Fruit fly (Drosophila melanogaster): ENCODE results near the gene CG8925.

CG8925 gene

DNA sequence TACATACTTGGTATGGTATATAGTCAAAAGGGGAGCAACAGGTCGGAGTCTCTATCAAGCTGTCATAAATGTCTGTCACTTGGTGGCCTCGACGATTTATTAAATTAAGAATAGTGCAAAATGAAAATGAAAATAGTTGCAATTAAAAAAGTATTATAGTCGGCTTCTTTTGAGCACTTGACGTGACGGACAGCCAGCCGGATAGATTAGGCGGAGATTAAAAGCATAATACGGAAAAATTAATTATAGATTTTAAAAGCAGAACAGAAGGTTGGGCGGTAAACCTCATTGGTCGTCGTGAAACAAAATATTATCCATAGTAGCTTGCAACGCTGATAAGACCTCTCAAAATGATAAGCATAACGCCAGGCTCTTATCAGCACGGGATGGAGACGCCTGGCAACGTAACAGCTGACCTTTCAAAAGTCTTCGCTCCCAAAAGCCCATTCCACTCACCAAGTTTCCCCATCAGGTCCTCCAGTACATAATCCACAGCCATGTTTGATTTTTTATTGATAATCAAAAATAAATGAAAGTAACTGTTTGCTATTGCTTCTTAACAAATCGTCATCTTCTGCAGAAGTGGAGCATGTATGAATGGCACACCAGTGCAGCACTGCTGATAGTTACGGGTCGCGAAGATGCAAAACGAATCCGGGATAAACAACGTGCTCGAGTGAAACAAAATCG, 30.7 kb downstream of the CG8925 start:
- TF ChIP-seq svp (GFP tag) (peak; percentile 92), CG31627 (GFP tag; optimal IDR thresholded peaks at IDR 0.05) (no peak), CG6163 (GFP tag; IDR thresholded peaks at IDR 0.05) (0 out of 3 replicates have a peak, but pooled peaks have one; percentile 20), vri (GFP tag; optimal IDR thresholded peaks at IDR 0.05) (peak; percentile 17), esn (GFP tag; optimal IDR thresholded peaks at IDR 0.05) (no peak), Hr4 (GFP tag; optimal IDR thresholded peaks at IDR 0.05) (no peak), Sox14 (GFP tag; optimal IDR thresholded peaks at IDR 0.05) (no peak), Eip78C (GFP tag) (peak; percentile 50), CG11902 (GFP tag; optimal IDR thresholded peaks at IDR 0.05) (no peak)

DNA sequence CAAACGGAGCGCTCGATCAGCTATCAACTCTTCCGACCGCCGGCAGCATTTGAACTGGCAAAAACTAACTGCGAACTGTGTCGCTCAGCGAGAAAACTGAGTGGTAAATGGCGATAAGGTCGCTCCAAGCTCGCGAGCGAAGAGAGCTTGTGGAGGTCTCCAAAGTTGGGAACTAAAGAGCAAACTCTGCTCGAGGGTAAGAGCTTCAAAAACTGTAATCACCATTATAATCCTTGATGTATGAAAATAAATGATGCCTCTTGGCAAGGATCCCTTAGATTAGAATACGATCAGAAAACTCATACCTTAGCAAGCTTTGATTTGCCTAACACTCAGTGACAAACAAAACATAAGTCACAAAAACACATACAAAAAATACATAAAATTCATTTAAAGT, 31.2 kb downstream of the CG8925 start, which contains the start of the genes CG6126 and CG31287:
Gene CG6126, minus strand, starts transcription at position 59 of the 397 bp plus-strand sequence.
Gene CG31287, plus strand, starts transcription at position 347 of the 397 bp plus-strand sequence.
- TF ChIP-seq CG10669 (GFP tag; optimal IDR thresholded peaks at IDR 0.05) (no peak), CG8319 (GFP tag; optimal IDR thresholded peaks at IDR 0.05) (peak; percentile 88), spab (GFP tag; optimal IDR thresholded peaks at IDR 0.05) (no peak), Eip78C (GFP tag) (no peak), eg (GFP tag; IDR thresholded peaks at IDR 0.05) (no peak), CG8119 (GFP tag; IDR thresholded peaks at IDR 0.05) (0 out of 3 replicates have a peak, but pooled peaks have one; percentile 19), Hr39 (GFP tag; optimal IDR thresholded peaks at IDR 0.05) (no peak), CG1621 (tag; optimal IDR thresholded peaks at IDR 0.05) (peak; percentile 7), CG3032 (tag; optimal IDR thresholded peaks at IDR 0.05) (no peak), fd85E (GFP tag; optimal IDR thresholded peaks at IDR 0.05) (no peak), svp (GFP tag) (no peak), acj6 (GFP tag; optimal IDR thresholded peaks at IDR 0.05) (no peak), CG15336 (GFP tag; IDR thresholded peaks at IDR 0.05) (0 out of 2 replicates have a peak, but pooled peaks have one; percentile 16), achi (GFP tag; optimal IDR thresholded peaks at IDR 0.05) (no peak), vri (GFP tag; optimal IDR thresholded peaks at IDR 0.05) (peak; percentile 6), CG7368 (GFP tag; optimal IDR thresholded peaks at IDR 0.05) (no peak), CG31627 (GFP tag; optimal IDR thresholded peaks at IDR 0.05) (no peak), CG6854 (GFP tag; optimal IDR thresholded peaks at IDR 0.05) (peak; percentile 34)

DNA sequence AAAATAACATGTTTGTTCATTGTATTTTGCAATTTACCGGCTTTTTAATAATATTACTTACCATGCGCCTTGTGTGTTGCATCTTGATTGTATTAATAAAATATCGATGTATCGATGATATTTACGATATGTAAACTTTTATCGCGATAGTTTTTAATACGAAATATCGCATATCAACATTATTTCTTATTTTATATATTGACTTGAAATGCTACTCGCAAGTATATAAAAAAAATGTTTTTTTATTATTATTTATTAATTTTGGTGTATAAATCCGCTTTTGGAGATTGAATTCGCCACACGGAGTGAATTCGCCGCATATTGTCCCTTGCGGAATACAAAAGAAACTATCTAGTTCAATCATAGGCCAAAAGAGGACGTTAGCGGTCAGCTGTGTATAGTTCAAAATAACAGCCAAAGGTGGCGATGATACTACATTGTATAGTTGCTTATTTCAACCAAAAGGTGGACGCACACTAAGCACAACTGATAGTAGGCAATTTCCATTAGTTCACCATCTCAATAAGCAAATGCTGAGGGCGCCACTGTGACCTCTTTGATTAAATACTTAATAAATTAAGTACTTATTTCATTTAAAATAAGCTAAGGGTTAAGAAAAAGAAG, 33.5 kb downstream of the CG8925 start, which contains the start of gene mtSSB:
Gene mtSSB, minus strand, starts transcription at position 96 of the 624 bp plus-strand sequence.
- peak; percentile 31 for TF ChIP-seq Ets96B (tag; optimal IDR thresholded peaks at IDR 0.05)
- TF ChIP-seq Sox14 (GFP tag; optimal IDR thresholded peaks at IDR 0.05) = peak; percentile 82
- TF ChIP-seq achi (GFP tag; optimal IDR thresholded peaks at IDR 0.05) = peak; percentile 22
- TF ChIP-seq vri (GFP tag; optimal IDR thresholded peaks at IDR 0.05) = peak; percentile 74
- TF ChIP-seq CG10631 (GFP tag; optimal IDR thresholded peaks at IDR 0.05) = peak; percentile 28
- TF ChIP-seq CG8119 (GFP tag; IDR thresholded peaks at IDR 0.05) = no peak
- peak; percentile 45 for TF ChIP-seq CG11902 (GFP tag; optimal IDR thresholded peaks at IDR 0.05)
- peak; percentile 86 for TF ChIP-seq svp (GFP tag)
- TF ChIP-seq CG6163 (GFP tag; IDR thresholded peaks at IDR 0.05) = peak; percentile 67
- TF ChIP-seq Sox102F (GFP tag; optimal IDR thresholded peaks at IDR 0.05) = peak; percentile 62
- peak; percentile 88 for TF ChIP-seq Hr39 (GFP tag; optimal IDR thresholded peaks at IDR 0.05)
- peak; percentile 24 for TF ChIP-seq CG34406 (GFP tag; optimal IDR thresholded peaks at IDR 0.05)
- TF ChIP-seq Sox15 (GFP tag; optimal IDR thresholded peaks at IDR 0.05) = peak; percentile 34
- peak; percentile 33 for TF ChIP-seq CG11762 (GFP tag; optimal IDR thresholded peaks at IDR 0.05; ENCODE audit: insufficient read depth)
- peak; percentile 73 for TF ChIP-seq CG8319 (GFP tag; optimal IDR thresholded peaks at IDR 0.05)
- TF ChIP-seq esn (GFP tag; optimal IDR thresholded peaks at IDR 0.05) = peak; percentile 87
- TF ChIP-seq eg (GFP tag; IDR thresholded peaks at IDR 0.05) = peak; percentile 69
- TF ChIP-seq dac (GFP tag; optimal IDR thresholded peaks at IDR 0.05) = no peak
- no peak for TF ChIP-seq ss (GFP tag; optimal IDR thresholded peaks at IDR 0.05)
- TF ChIP-seq CG9139 (GFP tag; optimal IDR thresholded peaks at IDR 0.05) = no peak
- peak; percentile 34 for TF ChIP-seq Eip93F (GFP tag; optimal IDR thresholded peaks at IDR 0.05)
- TF ChIP-seq CG3032 (tag; optimal IDR thresholded peaks at IDR 0.05) = peak; percentile 31
- TF ChIP-seq Lpt (GFP tag; optimal IDR thresholded peaks at IDR 0.05) = no peak
- peak; percentile 91 for TF ChIP-seq Eip78C (GFP tag)
- TF ChIP-seq CG11294 (GFP tag; IDR thresholded peaks at IDR 0.05) = 0 out of 2 replicates have a peak, but pooled peaks have one; percentile 22
- peak; percentile 75 for TF ChIP-seq OdsH (GFP tag; optimal IDR thresholded peaks at IDR 0.05)
- peak; percentile 8 for TF ChIP-seq Smox (GFP tag; optimal IDR thresholded peaks at IDR 0.05)
- peak; percentile 82 for TF ChIP-seq Met (GFP tag; optimal IDR thresholded peaks at IDR 0.05)
- TF ChIP-seq fkh (GFP tag; optimal IDR thresholded peaks at IDR 0.05) = peak; percentile 41
- TF ChIP-seq CG31627 (GFP tag; optimal IDR thresholded peaks at IDR 0.05) = peak; percentile 91
- peak; percentile 85 for TF ChIP-seq lz (GFP tag; optimal IDR thresholded peaks at IDR 0.05)
- peak; percentile 100 for TF ChIP-seq dsx (GFP tag; optimal IDR thresholded peaks at IDR 0.05; ENCODE audit: poor library complexity, severe bottlenecking)
- no peak for TF ChIP-seq Hr38 (GFP tag; optimal IDR thresholded peaks at IDR 0.05)
- peak; percentile 91 for TF ChIP-seq cyc (GFP tag; optimal IDR thresholded peaks at IDR 0.05)
